Worm (Caenorhabditis elegans) whole organism, young adult: ENCODE data around the gene adah-1.

Experiments
- B0019.2 ChIP-seq: fragments of 200-800 bp; sonication (Bioruptor generic); conservative IDR thresholded peaks from 2 replicates; pipeline ENCODE4 v1.3.6; 2022; ENCODE audit warnings: missing genetic modification reagents, missing genetic modification characterization, missing compliant biosample characterization
- B0035.1 ChIP-seq: sonication (generic microtip); optimal IDR thresholded peaks from 2 replicates; lab custom pipeline; 2016; ENCODE audit warnings: missing genetic modification characterization, mild to moderate bottlenecking, missing compliant biosample characterization, missing genotype, missing genetic modification reagents
- D2030.7 ChIP-seq: fragments of 200-800 bp; sonication (Bioruptor generic); IDR thresholded peaks from 2 replicates; pipeline ENCODE4 v1.3.6; 2022; ENCODE audit warnings: missing genetic modification reagents, missing genetic modification characterization, missing compliant biosample characterization
- F22D6.2 ChIP-seq: sonication (generic microtip); optimal IDR thresholded peaks from 2 replicates; lab custom pipeline; 2016; ENCODE audit warnings: mild to moderate bottlenecking, missing genetic modification characterization, missing compliant biosample characterization
- F23B12.7 ChIP-seq: sonication (generic microtip); optimal IDR thresholded peaks from 2 replicates; lab custom pipeline; 2017; ENCODE audit warnings: missing genetic modification characterization, mild to moderate bottlenecking, missing compliant biosample characterization, antibody characterized with exemption, moderate library complexity; ENCODE audit not compliant: insufficient read depth
- F39B2.1 ChIP-seq: fragments of 200-800 bp; sonication (Bioruptor generic); IDR thresholded peaks from 2 replicates; pipeline ENCODE4 v1.3.6; 2022; ENCODE audit warnings: missing genetic modification reagents, missing genetic modification characterization, missing compliant biosample characterization
- F52B5.7 ChIP-seq: sonication (generic microtip); optimal IDR thresholded peaks from 2 replicates; lab custom pipeline; 2016; ENCODE audit warnings: mild to moderate bottlenecking, missing genetic modification characterization, missing compliant biosample characterization
- F55B11.4 ChIP-seq: sonication (generic microtip); optimal IDR thresholded peaks from 2 replicates; lab custom pipeline; 2016; ENCODE audit warnings: missing compliant biosample characterization, missing genetic modification characterization, borderline replicate concordance; ENCODE audit not compliant: insufficient read depth
- F57A8.1 ChIP-seq: fragments of 200-800 bp; sonication (Bioruptor generic); optimal IDR thresholded peaks from 2 replicates; lab custom pipeline; 2018; ENCODE audit warnings: mild to moderate bottlenecking, missing genetic modification characterization, moderate library complexity, missing compliant biosample characterization
- F57C9.4 ChIP-seq: sonication (generic microtip); optimal IDR thresholded peaks from 2 replicates; lab custom pipeline; 2017; ENCODE audit warnings: mild to moderate bottlenecking, missing genetic modification characterization, missing compliant biosample characterization
- K12H6.12 ChIP-seq: fragments of 200-800 bp; sonication (Bioruptor generic); optimal IDR thresholded peaks from 2 replicates; lab custom pipeline; 2018; ENCODE audit warnings: mild to moderate bottlenecking, missing genetic modification characterization, missing compliant biosample characterization
- Y67H2A.10 ChIP-seq: fragments of 200-800 bp; sonication (Bioruptor generic); conservative IDR thresholded peaks from 2 replicates; pipeline ENCODE4 v1.3.6; 2022; ENCODE audit warnings: missing genetic modification reagents, missing genetic modification characterization, missing compliant biosample characterization
- Y95B8A.8 ChIP-seq: fragments of 200-800 bp; sonication (Bioruptor generic); IDR thresholded peaks from 2 replicates; pipeline ENCODE4 v1.3.6; 2022; ENCODE audit warnings: missing genetic modification reagents, missing genetic modification characterization, missing compliant biosample characterization
- akir-1 ChIP-seq: fragments of 200-800 bp; sonication (Bioruptor generic); optimal IDR thresholded peaks from 2 replicates; lab custom pipeline; 2018; ENCODE audit warnings: mild to moderate bottlenecking, missing genetic modification characterization, moderate library complexity, missing compliant biosample characterization
- aptf-3 ChIP-seq: fragments of 200-800 bp; sonication (Bioruptor generic); IDR thresholded peaks from 2 replicates; pipeline ENCODE4 v1.3.6; 2022; ENCODE audit warnings: missing genetic modification characterization, missing compliant biosample characterization
- bed-1 ChIP-seq: fragments of 200-800 bp; sonication (Bioruptor generic); IDR thresholded peaks from 2 replicates; pipeline ENCODE4 v1.3.6; 2022; ENCODE audit warnings: missing genetic modification reagents, missing genetic modification characterization, missing compliant biosample characterization
- bed-2 ChIP-seq: fragments of 200-800 bp; sonication (Bioruptor generic); IDR thresholded peaks from 2 replicates; pipeline ENCODE4 v1.3.6; 2022; ENCODE audit warnings: missing genetic modification reagents, missing genetic modification characterization, missing compliant biosample characterization
- ccch-3 ChIP-seq: fragments of 200-800 bp; sonication (Bioruptor generic); optimal IDR thresholded peaks from 2 replicates; lab custom pipeline; 2018; ENCODE audit warnings: mild to moderate bottlenecking, missing genetic modification characterization, missing compliant biosample characterization
- ceh-100 ChIP-seq: fragments of 200-800 bp; sonication (Bioruptor generic); IDR thresholded peaks from 2 replicates; pipeline ENCODE4 v1.3.6; 2022; ENCODE audit warnings: missing genetic modification reagents, missing genetic modification characterization, missing compliant biosample characterization
- ceh-91 ChIP-seq: fragments of 200-800 bp; sonication (Bioruptor generic); IDR thresholded peaks from 2 replicates; pipeline ENCODE4 v1.3.6; 2022; ENCODE audit warnings: missing genetic modification reagents, missing genetic modification characterization, missing compliant biosample characterization
- dox-1 ChIP-seq: fragments of 200-800 bp; sonication (Bioruptor generic); IDR thresholded peaks from 2 replicates; pipeline ENCODE4 v1.3.6; 2022; ENCODE audit warnings: missing genetic modification reagents, missing genetic modification characterization, missing compliant biosample characterization
- egl-44 ChIP-seq: fragments of 200-800 bp; sonication (Bioruptor generic); IDR thresholded peaks from 2 replicates; pipeline ENCODE4 v1.3.6; 2022; ENCODE audit warnings: missing genetic modification reagents, missing genetic modification characterization, missing compliant biosample characterization
- egrh-3 ChIP-seq: fragments of 200-800 bp; sonication (Bioruptor generic); IDR thresholded peaks from 2 replicates; pipeline ENCODE4 v1.3.6; 2022; ENCODE audit warnings: missing genetic modification reagents, missing genetic modification characterization, missing compliant biosample characterization
- him-1 ChIP-seq: sonication (generic microtip); optimal IDR thresholded peaks from 2 replicates; lab custom pipeline; 2016; ENCODE audit warnings: missing genotype, missing genetic modification reagents, missing genetic modification characterization, missing compliant biosample characterization
- hsf-1 ChIP-seq: fragments of 200-800 bp; sonication (Bioruptor generic); IDR thresholded peaks from 2 replicates; pipeline ENCODE4 v1.3.6; 2022; ENCODE audit warnings: missing genetic modification reagents, missing genetic modification characterization, missing compliant biosample characterization
- let-607 ChIP-seq, 2 experiments: fragments of 200-800 bp in 1 of 2; sonication (Bioruptor generic) in 1 of 2; sonication (generic microtip) in 1 of 2; optimal IDR thresholded peaks; 2 replicates each; lab custom pipeline; 2016 to 2018; ENCODE audit warnings: mild to moderate bottlenecking in 2 of 2, missing compliant biosample characterization in 2 of 2, missing genetic modification characterization in 2 of 2, moderate library complexity in 2 of 2, missing genotype in 1 of 2
- lin-26 ChIP-seq: fragments of 200-800 bp; sonication (Bioruptor generic); IDR thresholded peaks from 2 replicates; pipeline ENCODE4 v1.3.6; 2022; ENCODE audit warnings: missing genetic modification reagents, missing genetic modification characterization, missing compliant biosample characterization
- lsy-27 ChIP-seq: sonication (generic microtip); optimal IDR thresholded peaks from 2 replicates; lab custom pipeline; 2017; ENCODE audit warnings: missing genetic modification characterization, mild to moderate bottlenecking, missing compliant biosample characterization, antibody characterized with exemption, missing genotype, borderline replicate concordance; ENCODE audit not compliant: insufficient read depth
- madf-8 ChIP-seq: fragments of 200-800 bp; sonication (Bioruptor generic); conservative IDR thresholded peaks from 2 replicates; pipeline ENCODE4 v1.3.6; 2022; ENCODE audit warnings: missing genetic modification reagents, missing genetic modification characterization, missing compliant biosample characterization
- mcd-1 ChIP-seq: fragments of 200-800 bp; sonication (Bioruptor generic); IDR thresholded peaks from 2 replicates; pipeline ENCODE4 v1.3.6; 2022; ENCODE audit warnings: missing genetic modification reagents, missing genetic modification characterization, missing compliant biosample characterization
- nhr-80 ChIP-seq: sonication (generic microtip); optimal IDR thresholded peaks from 2 replicates; lab custom pipeline; 2016; ENCODE audit warnings: missing genetic modification characterization, missing compliant biosample characterization
- pha-4 ChIP-seq: fragments of 150-350 bp; sonication (generic microtip); optimal IDR thresholded peaks from 2 replicates; lab custom pipeline; 2014; ENCODE audit warnings: missing biosample characterization, missing genetic modification reagents, missing genetic modification characterization
- rec-8 ChIP-seq, 2 experiments: sonication (generic microtip); optimal IDR thresholded peaks; 2 replicates each; lab custom pipeline; 2016; ENCODE audit warnings: mild to moderate bottlenecking in 2 of 2, missing genetic modification characterization in 2 of 2, missing genetic modification reagents in 2 of 2, missing genotype in 2 of 2, missing biosample characterization in 1 of 2, missing compliant biosample characterization in 1 of 2, moderate library complexity in 1 of 2
- sea-2 ChIP-seq: fragments of 200-800 bp; sonication (Bioruptor generic); IDR thresholded peaks from 2 replicates; pipeline ENCODE4 v1.3.6; 2022; ENCODE audit warnings: missing genetic modification characterization, missing compliant biosample characterization
- snpc-1.1 ChIP-seq: sonication (generic microtip); optimal IDR thresholded peaks from 2 replicates; lab custom pipeline; 2017; ENCODE audit warnings: missing genetic modification characterization, mild to moderate bottlenecking, missing compliant biosample characterization, antibody characterized with exemption, moderate library complexity, missing genotype, missing genetic modification reagents; ENCODE audit not compliant: insufficient read depth
- snpc-3.4 ChIP-seq: sonication (generic microtip); optimal IDR thresholded peaks from 2 replicates; lab custom pipeline; 2017; ENCODE audit warnings: missing genetic modification characterization, mild to moderate bottlenecking, missing compliant biosample characterization, antibody characterized with exemption, moderate library complexity, missing genotype, missing genetic modification reagents
- tbp1 ChIP-seq: fragments of 200-800 bp; sonication (Bioruptor generic); optimal IDR thresholded peaks from 2 replicates; lab custom pipeline; 2018; ENCODE audit warnings: mild to moderate bottlenecking, missing genetic modification characterization, missing compliant biosample characterization
- unc-62 ChIP-seq: fragments of 150-350 bp; optimal IDR thresholded peaks from 2 replicates; lab custom pipeline; 2014; ENCODE audit warnings: missing biosample characterization, missing genetic modification reagents, missing genetic modification characterization
- zim-3 ChIP-seq: sonication (generic microtip); optimal IDR thresholded peaks from 2 replicates; lab custom pipeline; 2017; ENCODE audit warnings: mild to moderate bottlenecking, missing genetic modification characterization, moderate library complexity, missing compliant biosample characterization
- ztf-25 ChIP-seq: fragments of 200-800 bp; sonication (Bioruptor generic); IDR thresholded peaks from 2 replicates; pipeline ENCODE4 v1.3.6; 2022; ENCODE audit warnings: missing genetic modification reagents, missing genetic modification characterization, missing compliant biosample characterization
- ztf-28 ChIP-seq: fragments of 200-800 bp; sonication (Bioruptor generic); IDR thresholded peaks from 2 replicates; pipeline ENCODE4 v1.3.6; 2022; ENCODE audit warnings: missing genetic modification reagents, missing genetic modification characterization, missing compliant biosample characterization
- ztf-6 ChIP-seq: fragments of 200-800 bp; sonication (Bioruptor generic); IDR thresholded peaks from 2 replicates; pipeline ENCODE4 v1.3.6; 2022; ENCODE audit warnings: missing genetic modification reagents, missing genetic modification characterization, missing compliant biosample characterization

adah-1 gene

ce11 chrIV:7045362-7045936 is 21.4 kb downstream of the adah-1 start:
- TF ChIP-seq ztf-25 (GFP tag; lab: Robert Waterston, UW) (no peak), lsy-27 (tag; lab: Kevin White, UChicago) (no peak), dox-1 (GFP tag; lab: Robert Waterston, UW) (no peak), nhr-80 (tag; lab: Kevin White, UChicago) (no peak), ccch-3 (GFP tag; lab: Kevin White, UChicago) (no peak), B0019.2 (no peak), F57A8.1 (GFP tag; lab: Kevin White, UChicago) (no peak), rec-8 (tag; optimal IDR thresholded peaks at IDR 0.05; lab: Kevin White, UChicago) (no peak), F57C9.4 (tag; lab: Kevin White, UChicago) (no peak), snpc-1.1 (tag; lab: Kevin White, UChicago) (no peak), unc-62 (GFP tag; lab: Kevin White, UChicago) (no peak), him-1 (tag; lab: Kevin White, UChicago) (no peak), madf-8 (no peak), F23B12.7 (tag; lab: Kevin White, UChicago) (no peak), hsf-1 (GFP tag; lab: Robert Waterston, UW) (no peak), zim-3 (tag; lab: Kevin White, UChicago) (no peak), ztf-6 (GFP tag; lab: Robert Waterston, UW) (no peak), lin-26 (GFP tag; lab: Robert Waterston, UW) (no peak), Y95B8A.8 (GFP tag; lab: Robert Waterston, UW) (no peak)

- no peak for TF ChIP-seq pha-4 (tag; lab: Kevin White, UChicago)
- TF ChIP-seq let-607 (tag; optimal IDR thresholded peaks at IDR 0.05; lab: Kevin White, UChicago): peak in 1 of 2 experiments; percentile 39
- peak; percentile 52 for TF ChIP-seq nhr-80 (tag; lab: Kevin White, UChicago)
These were observed 22.8 kb downstream of the adah-1 start for ce11 chrIV:7046641-7047361.

- no peak for TF ChIP-seq ztf-28 (GFP tag; lab: Robert Waterston, UW)
- no peak for TF ChIP-seq B0035.1
- TF ChIP-seq nhr-80 (tag; lab: Kevin White, UChicago): peak; percentile 84
- no peak for TF ChIP-seq F52B5.7
- no peak for TF ChIP-seq K12H6.12
- no peak for TF ChIP-seq lsy-27 (tag; lab: Kevin White, UChicago)
- no peak for TF ChIP-seq aptf-3 (GFP tag; lab: Robert Waterston, UW)
- TF ChIP-seq ceh-100 (GFP tag; lab: Robert Waterston, UW): no peak
- no peak for TF ChIP-seq F55B11.4 (tag; lab: Kevin White, UChicago)
- TF ChIP-seq zim-3 (tag; lab: Kevin White, UChicago): no peak
- TF ChIP-seq egl-44 (GFP tag; lab: Robert Waterston, UW): 0 out of 2 replicates have a peak, but pooled peaks have one; percentile 8
- TF ChIP-seq tbp1 (GFP tag; lab: Kevin White, UChicago): peak; percentile 40
- no peak for TF ChIP-seq ceh-91
- TF ChIP-seq unc-62 (GFP tag; lab: Kevin White, UChicago): no peak
- no peak for TF ChIP-seq akir-1 (GFP tag; lab: Kevin White, UChicago)
- TF ChIP-seq Y67H2A.10 (GFP tag; lab: Robert Waterston, UW): no peak
- TF ChIP-seq F39B2.1 (GFP tag; lab: Robert Waterston, UW): no peak
- TF ChIP-seq bed-1 (GFP tag; lab: Robert Waterston, UW): no peak
- TF ChIP-seq egrh-3 (GFP tag; lab: Robert Waterston, UW): no peak
- no peak for TF ChIP-seq snpc-3.4 (tag; lab: Kevin White, UChicago)
- no peak for TF ChIP-seq bed-2 (GFP tag; lab: Robert Waterston, UW)
- no peak for TF ChIP-seq D2030.7 (GFP tag; lab: Robert Waterston, UW)
- TF ChIP-seq sea-2: no peak
- peak; percentile 40 for TF ChIP-seq F22D6.2
- TF ChIP-seq mcd-1 (GFP tag; lab: Robert Waterston, UW): no peak
These were observed 23.8 kb downstream of the adah-1 start for ce11 chrIV:7047762-7048178.
